Fruit fly (Drosophila melanogaster): ENCODE results near the gene Icmt.

The Icmt gene

DNA sequence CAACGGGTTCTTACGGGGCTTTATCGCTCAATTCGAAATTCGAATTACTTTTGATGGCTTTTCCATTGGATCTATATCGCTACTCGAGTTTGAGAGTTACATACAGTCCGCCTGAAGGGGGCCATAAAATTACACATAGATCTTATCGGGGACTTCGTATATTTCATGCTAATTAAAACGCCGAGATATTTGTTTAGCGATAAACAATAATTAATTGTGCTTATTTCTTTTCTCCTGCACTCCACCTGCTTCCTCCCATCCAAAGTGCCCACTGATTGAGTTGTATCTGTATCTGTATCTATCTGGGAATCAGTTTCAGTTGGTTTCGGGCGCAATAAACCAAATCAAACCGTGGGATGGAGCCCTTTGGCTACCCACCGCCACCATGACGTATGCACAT, 47.6 kb downstream of the Icmt start:
- TF ChIP-seq Myc (optimal IDR thresholded peaks at IDR 0.05) (no peak), Sin3A (optimal IDR thresholded peaks at IDR 0.05) (no peak), ttk (optimal IDR thresholded peaks at IDR 0.05) (no peak), psq (optimal IDR thresholded peaks at IDR 0.05) (no peak), insv (optimal IDR thresholded peaks at IDR 0.05) (no peak), h (optimal IDR thresholded peaks at IDR 0.05) (no peak)

DNA sequence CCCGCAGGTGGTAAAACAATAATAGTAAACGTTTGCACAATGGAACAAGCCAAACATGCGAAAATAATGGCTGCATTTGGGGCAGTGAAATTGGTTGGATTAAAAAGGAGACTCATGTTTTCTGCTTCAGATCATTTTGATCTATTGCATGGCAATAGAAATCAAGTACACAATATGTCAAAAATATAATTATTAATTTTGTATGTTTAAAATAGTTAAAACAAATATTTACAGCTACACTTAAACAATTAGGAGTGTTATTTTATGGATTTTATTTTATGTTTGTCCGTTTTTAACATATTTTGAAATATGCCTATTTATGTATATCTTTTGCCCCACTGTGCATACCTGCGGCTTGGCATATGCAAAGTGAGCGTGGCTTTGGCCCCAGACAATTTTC, 48.2 kb downstream of the Icmt start:
- TF ChIP-seq psq (optimal IDR thresholded peaks at IDR 0.05) (no peak), ttk (optimal IDR thresholded peaks at IDR 0.05) (no peak), Sin3A (optimal IDR thresholded peaks at IDR 0.05) (no peak), Myc (optimal IDR thresholded peaks at IDR 0.05) (no peak)

DNA sequence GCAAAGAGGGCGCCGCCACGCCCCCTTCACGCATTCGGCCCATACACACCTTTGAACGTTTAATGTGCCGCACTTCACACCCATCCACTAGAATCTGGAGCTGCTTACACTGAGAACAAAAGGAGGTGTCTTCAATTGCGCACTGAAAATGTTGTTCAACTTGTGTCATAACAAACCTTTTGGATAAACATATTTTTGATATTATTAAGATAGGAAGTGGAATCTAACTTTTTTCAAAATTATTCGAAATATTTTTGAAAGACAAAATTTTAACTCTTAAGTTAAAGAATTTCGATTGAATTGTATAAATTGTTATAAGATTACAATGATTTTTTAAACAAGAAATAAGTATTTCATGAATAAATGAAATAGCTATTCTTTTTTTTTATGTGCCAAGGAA, 50.2 kb downstream of the Icmt start:
- TF ChIP-seq ttk (optimal IDR thresholded peaks at IDR 0.05) (no peak), insv (optimal IDR thresholded peaks at IDR 0.05) (no peak), h (optimal IDR thresholded peaks at IDR 0.05) (no peak), Myc (optimal IDR thresholded peaks at IDR 0.05) (no peak), psq (optimal IDR thresholded peaks at IDR 0.05) (no peak), Sin3A (optimal IDR thresholded peaks at IDR 0.05) (no peak)

Measured in Kc167 (cell line).